Worm (Caenorhabditis elegans): ENCODE measurements around the gene lrpr-1.
A peak's percentile ranks its signal among the peaks of the same experiment; 100 is the strongest.

Gene lrpr-1

DNA sequence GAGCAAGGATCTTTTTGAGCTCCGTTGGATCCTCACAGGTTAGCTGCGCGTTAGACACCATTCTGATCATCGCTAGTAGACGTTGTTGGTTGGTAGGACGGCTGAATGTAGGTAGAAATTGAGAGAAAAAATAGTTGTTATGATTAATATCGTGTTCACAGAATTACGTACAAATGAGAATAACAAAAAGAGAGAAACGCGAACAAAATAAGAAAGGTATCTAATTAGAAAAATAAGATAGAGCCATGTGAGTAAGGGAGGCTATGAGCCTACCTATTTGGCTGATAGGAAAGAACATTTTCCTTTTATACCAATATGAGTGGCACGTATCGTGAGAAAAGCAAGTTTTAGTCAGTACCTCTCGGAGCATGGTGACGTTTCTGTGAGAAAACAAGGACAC is 34.0 kb downstream of the lrpr-1 start, which contains the start of gene C04E6.8:
Gene C04E6.8, minus strand, starts transcription at position 101 of the 400 bp plus-strand sequence.
- TF ChIP-seq lin-15B (tag; optimal IDR thresholded peaks at IDR 0.05) (no peak), nhr-111 (GFP tag; optimal IDR thresholded peaks at IDR 0.05) (no peak), ctbp-1 (GFP tag; IDR thresholded peaks at IDR 0.05) (no peak)

DNA sequence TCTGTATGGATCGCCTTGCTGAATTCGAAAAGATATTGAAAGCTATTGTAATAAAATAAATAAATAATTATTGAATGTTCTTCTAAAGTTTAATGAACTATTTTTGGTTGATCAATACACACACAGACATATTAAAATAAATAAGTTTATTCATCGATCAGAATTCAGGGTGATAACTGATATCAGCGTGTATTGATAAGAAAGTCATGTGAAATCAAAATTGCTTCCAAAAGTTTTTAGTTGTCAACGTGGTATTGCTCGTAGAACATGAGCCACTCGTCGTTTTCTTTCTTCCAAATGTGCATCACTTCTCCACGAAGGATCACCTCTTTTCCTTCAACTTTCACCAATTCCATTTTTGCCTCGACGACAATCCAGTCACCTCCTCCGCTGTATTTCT is 35.3 kb downstream of the lrpr-1 start:
- TF ChIP-seq Y105C5A.15 (GFP tag; IDR thresholded peaks at IDR 0.05) (no peak), pqm-1 (tag; optimal IDR thresholded peaks at IDR 0.05) (peak; percentile 2), ztf-7 (tag; optimal IDR thresholded peaks at IDR 0.05) (no peak), lin-13 (GFP tag; optimal IDR thresholded peaks at IDR 0.05) (no peak), dmd-8 (GFP tag; IDR thresholded peaks at IDR 0.05) (no peak)

DNA sequence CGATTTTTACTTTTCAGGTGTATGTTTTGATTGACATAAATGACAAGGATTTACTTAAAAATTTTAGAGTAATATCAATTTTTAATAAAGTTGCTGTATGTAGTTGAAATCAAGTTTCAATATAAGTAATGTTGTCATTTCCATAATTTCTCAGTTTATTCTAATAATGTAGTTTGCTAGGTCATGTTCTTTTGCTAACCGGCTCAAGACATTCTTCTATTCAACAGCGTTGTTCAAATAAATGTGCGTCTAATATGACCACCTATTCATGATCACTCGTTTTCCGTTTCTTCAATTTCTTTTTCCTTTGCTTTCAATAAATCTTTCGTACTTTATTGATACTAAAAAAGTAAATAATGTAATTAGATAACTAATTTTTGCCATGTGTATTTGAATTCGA is 37.6 kb downstream of the lrpr-1 start, which contains the start of gene C02G6.3:
Gene C02G6.3, plus strand, starts transcription at position 301 of the 400 bp plus-strand sequence.
- TF ChIP-seq daf-16 (GFP tag; optimal IDR thresholded peaks at IDR 0.05) (no peak), daf-16 (tag; optimal IDR thresholded peaks at IDR 0.05) (no peak), attf-4 (tag; optimal IDR thresholded peaks at IDR 0.05) (no peak), F44E2.7 (GFP tag; IDR thresholded peaks at IDR 0.05) (no peak), php-3 (GFP tag; IDR thresholded peaks at IDR 0.05) (no peak), pqm-1 (tag; optimal IDR thresholded peaks at IDR 0.05) (no peak), egl-27 (tag; optimal IDR thresholded peaks at IDR 0.05) (no peak), F49E8.2 (tag; optimal IDR thresholded peaks at IDR 0.05; ENCODE audit: borderline replicate concordance) (no peak), skn-1 (tag; optimal IDR thresholded peaks at IDR 0.05) (no peak), gei-8 (GFP tag; optimal IDR thresholded peaks at IDR 0.05) (no peak), mes-2 (tag; optimal IDR thresholded peaks at IDR 0.05; ENCODE audit: poor library complexity, severe bottlenecking) (no peak), ceh-20 (GFP tag; IDR thresholded peaks at IDR 0.05) (no peak), egl-43 (GFP tag; IDR thresholded peaks at IDR 0.05) (no peak), dmd-6 (GFP tag; IDR thresholded peaks at IDR 0.05) (no peak), madf-5 (GFP tag; IDR thresholded peaks at IDR 0.05) (no peak), nhr-25 (tag; optimal IDR thresholded peaks at IDR 0.05; ENCODE audit: borderline replicate concordance, insufficient read depth) (no peak), dmd-9 (GFP tag; IDR thresholded peaks at IDR 0.05) (no peak), spr-3 (GFP tag; optimal IDR thresholded peaks at IDR 0.05) (no peak), ceh-62 (tag; optimal IDR thresholded peaks at IDR 0.05) (no peak)

DNA sequence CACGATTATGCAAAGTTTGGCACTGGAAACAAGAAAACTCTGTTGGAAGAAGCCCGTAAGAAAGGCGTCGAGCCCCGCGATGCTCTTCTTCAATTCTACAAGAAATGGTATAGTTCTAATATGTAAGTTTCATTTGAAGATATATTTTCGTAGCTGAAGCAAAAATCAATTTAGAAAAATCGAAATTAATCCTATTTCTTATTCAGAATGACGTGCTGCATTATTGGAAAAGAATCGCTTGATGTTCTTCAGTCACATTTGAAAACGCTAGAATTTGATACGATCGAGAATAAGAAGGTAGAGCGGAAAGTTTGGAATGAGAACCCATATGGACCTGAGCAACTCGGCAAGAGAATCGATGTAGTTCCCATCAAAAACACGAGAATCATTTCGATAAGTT is 40.7 kb downstream of the lrpr-1 start:
- TF ChIP-seq Y48G9A.11 (GFP tag; IDR thresholded peaks at IDR 0.05) (no peak), dmd-8 (GFP tag; IDR thresholded peaks at IDR 0.05) (no peak), aha-1 (tag) (peak; percentile 27), unc-62 (GFP tag; optimal IDR thresholded peaks at IDR 0.05 in 1 of 2) (peak in 1 of 2 experiments; percentile 90), unc-62 (tag; optimal IDR thresholded peaks at IDR 0.05) (no peak)

DNA sequence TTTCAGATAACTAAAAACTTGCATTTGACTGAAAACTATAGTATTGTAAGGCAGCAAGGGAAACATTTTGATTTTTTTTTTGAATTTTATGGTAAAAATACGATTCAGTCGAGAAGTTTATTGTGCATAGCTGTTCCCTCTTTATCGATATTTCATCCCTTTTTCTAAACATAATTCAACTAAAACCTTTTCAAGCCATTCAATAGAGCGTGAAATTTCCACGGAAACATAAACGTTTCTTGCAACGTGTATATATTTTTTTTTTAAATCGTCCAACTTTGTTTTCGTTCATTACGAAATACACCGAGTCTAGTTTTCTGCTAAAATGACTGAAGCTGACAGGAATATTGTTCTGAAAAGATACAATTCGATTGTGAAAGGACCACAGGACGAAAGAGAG is 45.9 kb downstream of the lrpr-1 start, which contains the start of gene C02G6.2:
Gene C02G6.2, plus strand, starts transcription at position 301 of the 400 bp plus-strand sequence.
- TF ChIP-seq set-16 (GFP tag; IDR thresholded peaks at IDR 0.05): no peak
- no peak for TF ChIP-seq mes-2 (tag; optimal IDR thresholded peaks at IDR 0.05; ENCODE audit: poor library complexity, severe bottlenecking)
- no peak for TF ChIP-seq Y5F2A.4 (GFP tag; optimal IDR thresholded peaks at IDR 0.05)
- no peak for TF ChIP-seq egl-43 (GFP tag; IDR thresholded peaks at IDR 0.05)
- TF ChIP-seq rbr-2 (tag; optimal IDR thresholded peaks at IDR 0.05): no peak
- no peak for TF ChIP-seq egl-27 (tag; optimal IDR thresholded peaks at IDR 0.05)
- no peak for TF ChIP-seq ceh-44 (GFP tag; IDR thresholded peaks at IDR 0.05)
- no peak for TF ChIP-seq D1046.2 (GFP tag; IDR thresholded peaks at IDR 0.05)
- no peak for TF ChIP-seq Y105C5A.15 (GFP tag; IDR thresholded peaks at IDR 0.05)
- TF ChIP-seq dmd-9 (GFP tag; IDR thresholded peaks at IDR 0.05): no peak
- TF ChIP-seq T26A8.4 (GFP tag; IDR thresholded peaks at IDR 0.05): no peak
- no peak for TF ChIP-seq daf-8 (GFP tag; IDR thresholded peaks at IDR 0.05)
- no peak for TF ChIP-seq daf-19 (GFP tag; conservative IDR thresholded peaks at IDR 0.05)
- no peak for TF ChIP-seq jun-1 (tag; optimal IDR thresholded peaks at IDR 0.05)
- no peak for TF ChIP-seq ceh-32 (tag; optimal IDR thresholded peaks at IDR 0.05; ENCODE audit: poor library complexity)
- TF ChIP-seq fkh-10 (GFP tag; optimal IDR thresholded peaks at IDR 0.05): no peak
- TF ChIP-seq F10B5.3 (tag; optimal IDR thresholded peaks at IDR 0.05): no peak
- TF ChIP-seq ZK337.2 (GFP tag; IDR thresholded peaks at IDR 0.05): no peak
- TF ChIP-seq pqm-1 (tag; optimal IDR thresholded peaks at IDR 0.05): no peak

Measured in whole organism, L4 larva.